Worm (Caenorhabditis elegans) whole organism, L4 larva: ENCODE data around the gene Y73B6BL.14.
"Not testable (repeated sequence)": the region's sequence is repeated elsewhere in the genome, so short reads cannot be mapped to it uniquely, and the experiment has no call there.

ENCODE experiments used
- F49E8.2 ChIP-seq: sonication (generic microtip); optimal IDR thresholded peaks from 2 replicates; lab custom pipeline; 2016; ENCODE audit warnings: missing compliant biosample characterization, mild to moderate bottlenecking, missing genetic modification characterization, borderline replicate concordance
- R02D3.7 ChIP-seq: fragments of 150-350 bp; sonication (generic microtip); optimal IDR thresholded peaks from 3 replicates; lab custom pipeline; 2014; ENCODE audit warnings: missing biosample characterization, missing genetic modification characterization
- T26A8.4 ChIP-seq: fragments of 200-800 bp; sonication (Bioruptor generic); IDR thresholded peaks from 2 replicates; pipeline ENCODE4 v1.3.6; 2022; ENCODE audit warnings: missing genetic modification characterization, missing compliant biosample characterization
- ZK337.2 ChIP-seq: fragments of 200-800 bp; sonication (Bioruptor generic); IDR thresholded peaks from 2 replicates; pipeline ENCODE4 v1.3.6; 2022; ENCODE audit warnings: missing genetic modification reagents, missing genetic modification characterization, missing compliant biosample characterization
- aha-1 ChIP-seq: fragments of 150-350 bp; peaks from one replicate; lab custom pipeline; 2014; ENCODE audit warnings: missing biosample characterization, missing genetic modification characterization
- arid-1 ChIP-seq: fragments of 200-800 bp; sonication (Bioruptor generic); conservative IDR thresholded peaks from 2 replicates; pipeline ENCODE4 v1.3.6; 2022; ENCODE audit warnings: missing genetic modification reagents, missing genetic modification characterization, missing compliant biosample characterization
- ceh-28 ChIP-seq: fragments of 150-350 bp; optimal IDR thresholded peaks from 2 replicates; lab custom pipeline; 2014; ENCODE audit warnings: missing biosample characterization, missing genetic modification reagents, missing genetic modification characterization
- ceh-62 ChIP-seq: sonication (generic microtip); optimal IDR thresholded peaks from 2 replicates; lab custom pipeline; 2017; ENCODE audit warnings: missing biosample characterization, missing genetic modification characterization
- ceh-82 ChIP-seq: sonication (generic microtip); optimal IDR thresholded peaks from 2 replicates; lab custom pipeline; 2017; ENCODE audit warnings: missing biosample characterization, missing genetic modification characterization
- dmd-8 ChIP-seq: fragments of 200-800 bp; sonication (Bioruptor generic); IDR thresholded peaks from 2 replicates; pipeline ENCODE4 v1.3.6; 2022; ENCODE audit warnings: missing genetic modification characterization, missing compliant biosample characterization
- dpl-1 ChIP-seq: fragments of 150-350 bp; optimal IDR thresholded peaks from 2 replicates; lab custom pipeline; 2014; ENCODE audit warnings: missing biosample characterization, missing genetic modification reagents, missing genetic modification characterization
- egl-27 ChIP-seq: sonication (generic microtip); optimal IDR thresholded peaks from 3 replicates; lab custom pipeline; 2017; ENCODE audit warnings: missing biosample characterization, missing genetic modification reagents, missing genetic modification characterization
- hlh-30 ChIP-seq: sonication (generic microtip); optimal IDR thresholded peaks from 2 replicates; lab custom pipeline; 2017; ENCODE audit warnings: antibody characterized with exemption, mild to moderate bottlenecking, missing genetic modification characterization, missing compliant biosample characterization; ENCODE audit not compliant: insufficient read depth
- lin-15B ChIP-seq: fragments of 150-350 bp; sonication (generic microtip); optimal IDR thresholded peaks from 3 replicates; lab custom pipeline; 2014; ENCODE audit warnings: missing biosample characterization, missing genetic modification characterization
- lin-38 ChIP-seq: fragments of 200-800 bp; sonication (Bioruptor generic); IDR thresholded peaks from 2 replicates; pipeline ENCODE4 v1.3.6; 2022; ENCODE audit warnings: missing genetic modification reagents, missing genetic modification characterization, missing compliant biosample characterization
- mdl-1 ChIP-seq, 2 experiments: fragments of 150-350 bp in 1 of 2; sonication (generic microtip) in 1 of 2; optimal IDR thresholded peaks; 2 replicates each; lab custom pipeline; 2014 to 2017; ENCODE audit warnings: missing biosample characterization in 2 of 2, missing genetic modification characterization in 2 of 2
- mdt-29 ChIP-seq: fragments of 200-800 bp; sonication (Bioruptor generic); IDR thresholded peaks from 2 replicates; pipeline ENCODE4 v1.3.6; 2022; ENCODE audit warnings: missing genetic modification reagents, missing genetic modification characterization, missing compliant biosample characterization
- nhr-10 ChIP-seq: fragments of 150-350 bp; optimal IDR thresholded peaks from 2 replicates; lab custom pipeline; 2014; ENCODE audit warnings: missing biosample characterization, missing genetic modification characterization
- nhr-11 ChIP-seq: fragments of 150-350 bp; optimal IDR thresholded peaks from 2 replicates; lab custom pipeline; 2014; ENCODE audit warnings: missing biosample characterization, missing genetic modification characterization
- nhr-48 ChIP-seq: sonication (generic microtip); optimal IDR thresholded peaks from 2 replicates; lab custom pipeline; 2016; ENCODE audit warnings: mild to moderate bottlenecking, missing genetic modification characterization, missing compliant biosample characterization
- nhr-6 ChIP-seq: fragments of 150-350 bp; optimal IDR thresholded peaks from 2 replicates; lab custom pipeline; 2014; ENCODE audit warnings: missing biosample characterization, missing genetic modification characterization
- php-3 ChIP-seq: fragments of 200-800 bp; sonication (Bioruptor generic); IDR thresholded peaks from 2 replicates; pipeline ENCODE4 v1.3.6; 2022; ENCODE audit warnings: missing genetic modification reagents, missing genetic modification characterization, missing compliant biosample characterization
- snpc-1.2 ChIP-seq: fragments of 200-800 bp; sonication (Bioruptor generic); IDR thresholded peaks from 2 replicates; pipeline ENCODE4 v1.3.6; 2022; ENCODE audit warnings: missing genetic modification reagents, missing genetic modification characterization, missing compliant biosample characterization
- unc-130 ChIP-seq: sonication (generic microtip); optimal IDR thresholded peaks from 2 replicates; lab custom pipeline; 2016; ENCODE audit warnings: missing genetic modification reagents, missing genetic modification characterization, missing compliant biosample characterization
- unc-62 ChIP-seq, 3 experiments: fragments of 150-350 bp in 1 of 3; sonication (generic microtip); optimal IDR thresholded peaks in 2 of 3; peaks in 1 of 3; 1 replicate in 1 of 3; 2 replicates in 2 of 3; lab custom pipeline; 2014 to 2017; ENCODE audit warnings: missing biosample characterization in 3 of 3, missing genetic modification characterization in 3 of 3, missing genetic modification reagents in 3 of 3, missing genotype in 1 of 3
- zfp-2 ChIP-seq: sonication (generic microtip); optimal IDR thresholded peaks from 2 replicates; lab custom pipeline; 2016; ENCODE audit warnings: mild to moderate bottlenecking, missing genetic modification characterization, missing compliant biosample characterization
- zfp-3 ChIP-seq: fragments of 200-800 bp; sonication (Bioruptor generic); conservative IDR thresholded peaks from 2 replicates; pipeline ENCODE4 v1.3.6; 2022; ENCODE audit warnings: missing genetic modification reagents, missing genetic modification characterization, missing compliant biosample characterization
- zip-2 ChIP-seq: fragments of 150-350 bp; optimal IDR thresholded peaks from 2 replicates; lab custom pipeline; 2014; ENCODE audit warnings: missing biosample characterization, missing genetic modification characterization

The Y73B6BL.14 gene

ce11 chrIV:6320267-6320977 lies 22.4 kb downstream of the Y73B6BL.14 start:
- TF ChIP-seq mdt-29 (GFP tag; lab: Robert Waterston, UW) = 0 out of 2 replicates have a peak, but pooled peaks have one; percentile 24
- TF ChIP-seq php-3 (GFP tag; lab: Robert Waterston, UW) = 0 out of 2 replicates have a peak, but pooled peaks have one; percentile 16
- TF ChIP-seq arid-1 = 0 out of 2 replicates have a peak, but pooled peaks have one; percentile 51
- TF ChIP-seq T26A8.4 (GFP tag; lab: Robert Waterston, UW) = 0 out of 2 replicates have a peak, but pooled peaks have one; percentile 34
- 0 out of 2 replicates have a peak, but pooled peaks have one; percentile 17 for TF ChIP-seq dmd-8 (GFP tag; lab: Robert Waterston, UW)
- TF ChIP-seq snpc-1.2 (GFP tag; lab: Robert Waterston, UW) = peak; percentile 66
- TF ChIP-seq lin-38 (GFP tag; lab: Robert Waterston, UW) = peak; percentile 40
- TF ChIP-seq ZK337.2 (GFP tag; lab: Robert Waterston, UW) = 0 out of 2 replicates have a peak, but pooled peaks have one; percentile 3

- TF ChIP-seq hlh-30; lin-15B (tag; lab: Kevin White, UChicago); F49E8.2: not testable (repeated sequence)
These were observed 25.4 kb downstream of the Y73B6BL.14 start, which contains the start of gene Y73B6BL.12 for ce11 chrIV:6317357-6317756. TSS of gene Y73B6BL.12 (minus strand) at chrIV:6317457.

- TF ChIP-seq R02D3.7 (tag; lab: Kevin White, UChicago) (no peak), F49E8.2 (no peak), ceh-28 (peak; percentile 23)
- TF ChIP-seq, all 104 proteins: peak for 1
These were observed 35.3 kb downstream of the Y73B6BL.14 start, which contains the start of gene csp-2 for ce11 chrIV:6307439-6307838. TSS of gene csp-2 (plus strand) at chrIV:6307739.

- no peak for TF ChIP-seq zfp-2 (tag; lab: Kevin White, UChicago)
- TF ChIP-seq nhr-10 (tag; lab: Kevin White, UChicago) = no peak
- no peak for TF ChIP-seq zip-2 (tag; lab: Kevin White, UChicago)
These were observed 39.1 kb downstream of the Y73B6BL.14 start, which contains the start of gene srv-25 for ce11 chrIV:6303642-6304041. TSS of gene srv-25 (minus strand) at chrIV:6303742.

ce11 chrIV:6301764-6302163 lies 41.0 kb downstream of the Y73B6BL.14 start, which contains the start of gene srv-26:
TSS of gene srv-26 (minus strand) at chrIV:6301864.
- no peak for TF ChIP-seq egl-27 (tag; lab: Kevin White, UChicago)
- no peak for TF ChIP-seq aha-1 (tag; lab: Kevin White, UChicago)
- no peak for TF ChIP-seq ceh-82 (tag; lab: Kevin White, UChicago)
- TF ChIP-seq dpl-1 = no peak
- no peak for TF ChIP-seq nhr-11 (tag; lab: Kevin White, UChicago)
- TF ChIP-seq unc-130 (GFP tag; lab: Kevin White, UChicago) = no peak
- TF ChIP-seq unc-62 (GFP tag; optimal IDR thresholded peaks at IDR 0.05 in 1 of 2; lab: Kevin White, UChicago) = no peak
- no peak for TF ChIP-seq unc-62 (tag; optimal IDR thresholded peaks at IDR 0.05; lab: Kevin White, UChicago)
- TF ChIP-seq mdl-1 (tag; optimal IDR thresholded peaks at IDR 0.05; lab: Kevin White, UChicago) = no peak
- no peak for TF ChIP-seq zfp-3
- no peak for TF ChIP-seq lin-38 (GFP tag; lab: Robert Waterston, UW)
- no peak for TF ChIP-seq mdt-29 (GFP tag; lab: Robert Waterston, UW)
- TF ChIP-seq nhr-6 (tag; lab: Kevin White, UChicago) = no peak
- TF ChIP-seq nhr-48 (tag; lab: Kevin White, UChicago) = no peak
- TF ChIP-seq, all 104 proteins: peak for 0

ce11 chrIV:6299523-6299922 lies 43.3 kb downstream of the Y73B6BL.14 start:
- TF ChIP-seq unc-62 (GFP tag; optimal IDR thresholded peaks at IDR 0.05 in 1 of 2; lab: Kevin White, UChicago) (peak in 1 of 2 experiments; percentile 96), unc-62 (tag; optimal IDR thresholded peaks at IDR 0.05; lab: Kevin White, UChicago) (no peak), ceh-62 (tag; lab: Kevin White, UChicago) (no peak)
